Worm (Caenorhabditis elegans): ENCODE results near the gene pxn-1.

DNA sequence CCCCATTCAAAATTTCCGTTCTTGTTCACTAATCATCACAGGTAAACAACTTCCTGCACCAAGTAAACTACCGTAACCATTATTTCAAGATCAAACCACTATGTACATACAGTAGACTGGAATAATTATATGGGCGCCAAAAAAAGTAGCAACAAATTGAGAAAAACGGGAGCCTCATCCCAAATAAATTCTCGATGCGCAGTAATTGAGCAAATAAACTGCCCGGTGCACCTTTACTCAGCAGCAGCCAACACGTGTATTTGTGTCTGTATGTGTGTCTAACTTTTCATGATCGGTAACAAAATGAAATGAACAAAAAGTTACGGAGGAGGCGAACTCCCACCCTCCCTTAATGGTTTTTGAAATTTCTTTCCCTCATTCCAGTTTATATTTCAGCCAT lies 34.5 kb downstream of the pxn-1 start, which contains the start of gene otpl-5:
- TF ChIP-seq K11D2.4 (GFP tag; IDR thresholded peaks at IDR 0.05) (no peak), madf-6 (GFP tag; IDR thresholded peaks at IDR 0.05) (no peak), snpc-4 (GFP tag; optimal IDR thresholded peaks at IDR 0.05) (no peak), snpc-4 (tag; optimal IDR thresholded peaks at IDR 0.05) (no peak)
